Fruit fly (Drosophila melanogaster) whole organism, embryonic: ENCODE results near the gene CG33523.

ENCODE experiments used
- CG11093 ChIP-seq: fragments of 200-800 bp; sonication (Bioruptor generic); IDR thresholded peaks from 3 replicates; pipeline ENCODE4 v1.3.6; 2022; ENCODE audit warnings: missing biosample characterization, missing genetic modification characterization
- CG12071 ChIP-seq: fragments of 200-800 bp; sonication (Bioruptor generic); optimal IDR thresholded peaks from 3 replicates; lab custom pipeline; 2018; ENCODE audit warnings: missing biosample characterization, mild to moderate bottlenecking, missing genetic modification characterization
- CG1529 ChIP-seq: fragments of 200-800 bp; sonication (Bioruptor generic); optimal IDR thresholded peaks from 3 replicates; lab custom pipeline; 2018; ENCODE audit warnings: missing biosample characterization, missing genetic modification characterization
- CG16813 ChIP-seq: fragments of 200-800 bp; sonication (Bioruptor generic); IDR thresholded peaks from 3 replicates; pipeline ENCODE4 v1.3.6; 2022; ENCODE audit warnings: missing biosample characterization, missing genetic modification characterization; ENCODE audit not compliant: partially characterized antibody
- CG3163 ChIP-seq: fragments of 200-800 bp; sonication (Bioruptor generic); optimal IDR thresholded peaks from 3 replicates; lab custom pipeline; 2016; ENCODE audit warnings: missing biosample characterization, missing genetic modification characterization
- CG43689 ChIP-seq: fragments of 200-800 bp; sonication (Bioruptor generic); IDR thresholded peaks from 2 replicates; pipeline ENCODE4 v1.3.6; 2022; ENCODE audit warnings: missing biosample characterization, missing genetic modification characterization
- Hr3 ChIP-seq: fragments of 200-800 bp; sonication (Bioruptor generic); optimal IDR thresholded peaks from 3 replicates; lab custom pipeline; 2016; ENCODE audit warnings: missing biosample characterization, missing genetic modification characterization
- NfI ChIP-seq: fragments of 200-800 bp; sonication (Bioruptor generic); optimal IDR thresholded peaks from 3 replicates; lab custom pipeline; 2018; ENCODE audit warnings: missing biosample characterization, mild to moderate bottlenecking, missing genetic modification characterization, moderate library complexity
- sna ChIP-seq: fragments of 200-800 bp; sonication (Bioruptor generic); IDR thresholded peaks from 2 replicates; pipeline ENCODE4 v1.3.6; 2022; ENCODE audit warnings: missing biosample characterization, missing genetic modification characterization; ENCODE audit not compliant: partially characterized antibody

- no peak for TF ChIP-seq NfI (GFP tag; lab: Kevin White, UChicago)
- no peak for TF ChIP-seq CG3163
- no peak for TF ChIP-seq CG1529
- TF ChIP-seq Hr3 (GFP tag; lab: Kevin White, UChicago): no peak
- 0 out of 2 replicates have a peak, but pooled peaks have one; percentile 43 for TF ChIP-seq sna (GFP tag; lab: Robert Waterston, UW)
- TF ChIP-seq CG16813 (GFP tag; lab: Robert Waterston, UW): peak; percentile 40; the same call in 1 of the 3 replicates
- TF ChIP-seq CG12071 (GFP tag; lab: Kevin White, UChicago): no peak
- TF ChIP-seq CG43689: no peak
- TF ChIP-seq CG11093 (GFP tag; lab: Robert Waterston, UW): no peak
These were observed 52.1 kb downstream of the CG33523 start, which contains the start of gene CG10479 for dm6 chr3L:5975785-5976120.
